Fruit fly (Drosophila melanogaster): ENCODE data around the gene CG6712.
A peak's percentile ranks its signal among the peaks of the same experiment; 100 is the strongest.

Gene CG6712

dm6 chr2L:12096396-12096813 lies at the start of gene CG6712, which contains the start of gene Mt2 (continued):
- TF ChIP-seq nerfin-1 (tag; optimal IDR thresholded peaks at IDR 0.05) (no peak), YL-1 (GFP tag; optimal IDR thresholded peaks at IDR 0.05) (peak; percentile 83), CG11504 (tag; optimal IDR thresholded peaks at IDR 0.05) (no peak), CG12299 (tag; optimal IDR thresholded peaks at IDR 0.05) (no peak), schlank (tag; optimal IDR thresholded peaks at IDR 0.05) (no peak), CoRest (tag; optimal IDR thresholded peaks at IDR 0.05) (no peak), CG9797 (GFP tag; optimal IDR thresholded peaks at IDR 0.05) (peak; percentile 10), CG6854 (GFP tag; optimal IDR thresholded peaks at IDR 0.05) (no peak), cwo (GFP tag; optimal IDR thresholded peaks at IDR 0.05) (peak; percentile 93), CG10959 (GFP tag; IDR thresholded peaks at IDR 0.05) (no peak), Ada2b (GFP tag; IDR thresholded peaks at IDR 0.05) (no peak)

- no peak for TF ChIP-seq Dll (GFP tag; IDR thresholded peaks at IDR 0.05; ENCODE audit: partially characterized antibody)
- TF ChIP-seq scrt (GFP tag; optimal IDR thresholded peaks at IDR 0.05), result peak; percentile 91
- no peak for TF ChIP-seq Ptx1 (GFP tag; IDR thresholded peaks at IDR 0.05)
- no peak for TF ChIP-seq Dbx (GFP tag; IDR thresholded peaks at IDR 0.05)
- peak; percentile 56 for TF ChIP-seq CG15479 (GFP tag; optimal IDR thresholded peaks at IDR 0.05)
- peak; percentile 47 for TF ChIP-seq abd-A (tag; optimal IDR thresholded peaks at IDR 0.05)
- TF ChIP-seq Usf (GFP tag; optimal IDR thresholded peaks at IDR 0.05), result no peak
- TF ChIP-seq Trl (optimal IDR thresholded peaks at IDR 0.05), result peak; percentile 2 to 33
- no peak for TF ChIP-seq Trl (GFP tag; optimal IDR thresholded peaks at IDR 0.05)
- TF ChIP-seq Deaf1 (tag; optimal IDR thresholded peaks at IDR 0.05), result peak; percentile 96
- no peak for TF ChIP-seq CG6765 (GFP tag; optimal IDR thresholded peaks at IDR 0.05)
- TF ChIP-seq twi (tag; optimal IDR thresholded peaks at IDR 0.05), result peak; percentile 4
- TF ChIP-seq Jarid2 (GFP tag; optimal IDR thresholded peaks at IDR 0.05), result peak; percentile 7
- TF ChIP-seq cad (GFP tag; optimal IDR thresholded peaks at IDR 0.05), result no peak
- TF ChIP-seq TFAM (GFP tag; optimal IDR thresholded peaks at IDR 0.05), result no peak
- no peak for TF ChIP-seq sd (tag; optimal IDR thresholded peaks at IDR 0.05)
- TF ChIP-seq CG11504 (tag; optimal IDR thresholded peaks at IDR 0.05), result peak; percentile 84
- no peak for TF ChIP-seq Meics (GFP tag; optimal IDR thresholded peaks at IDR 0.05)
- no peak for TF ChIP-seq vfl (GFP tag; optimal IDR thresholded peaks at IDR 0.05)
Measured at dm6 chr2L:12142439-12142838, 46.1 kb upstream of the CG6712 start, which contains the start of gene CG31760. Gene CG31760, plus strand, starts transcription at chr2L:12142780.

- TF ChIP-seq luna (GFP tag; optimal IDR thresholded peaks at IDR 0.05) (no peak), CG13894 (tag; optimal IDR thresholded peaks at IDR 0.05) (no peak), ken (GFP tag; IDR thresholded peaks at IDR 0.05) (no peak), otp (GFP tag; IDR thresholded peaks at IDR 0.05) (no peak), CG14965 (GFP tag; optimal IDR thresholded peaks at IDR 0.05; ENCODE audit: borderline replicate concordance) (no peak), CG12299 (tag; optimal IDR thresholded peaks at IDR 0.05) (no peak), seq (GFP tag; IDR thresholded peaks at IDR 0.05) (no peak)
Measured at dm6 chr2L:12137708-12138107, 41.4 kb upstream of the CG6712 start, which contains the start of gene Gr33a. Gene Gr33a, plus strand, starts transcription at chr2L:12138008.

dm6 chr2L:12134125-12134378 lies 37.7 kb upstream of the CG6712 start:
- TF ChIP-seq Trl (optimal IDR thresholded peaks at IDR 0.05), result peak; percentile 73 to 84
- no peak for TF ChIP-seq Trl (GFP tag; optimal IDR thresholded peaks at IDR 0.05)
- TF ChIP-seq sqz (GFP tag; optimal IDR thresholded peaks at IDR 0.05), result peak; percentile 13
- TF ChIP-seq Optix (GFP tag; IDR thresholded peaks at IDR 0.05), result no peak
- no peak for TF ChIP-seq fd3F (GFP tag; optimal IDR thresholded peaks at IDR 0.05)

All from whole organism, embryonic.